Worm (Caenorhabditis elegans) whole organism, L1 larva: ENCODE results near the gene ZK1240.6.

Experiments
- fos-1 ChIP-seq: fragments of 150-350 bp; optimal IDR thresholded peaks from 2 replicates; lab custom pipeline; 2014; ENCODE audit warnings: missing biosample characterization, missing genetic modification characterization
- nhr-47 ChIP-seq: sonication (generic microtip); optimal IDR thresholded peaks from 2 replicates; lab custom pipeline; 2016; ENCODE audit warnings: mild to moderate bottlenecking, missing genetic modification characterization, moderate library complexity, missing compliant biosample characterization

DNA sequence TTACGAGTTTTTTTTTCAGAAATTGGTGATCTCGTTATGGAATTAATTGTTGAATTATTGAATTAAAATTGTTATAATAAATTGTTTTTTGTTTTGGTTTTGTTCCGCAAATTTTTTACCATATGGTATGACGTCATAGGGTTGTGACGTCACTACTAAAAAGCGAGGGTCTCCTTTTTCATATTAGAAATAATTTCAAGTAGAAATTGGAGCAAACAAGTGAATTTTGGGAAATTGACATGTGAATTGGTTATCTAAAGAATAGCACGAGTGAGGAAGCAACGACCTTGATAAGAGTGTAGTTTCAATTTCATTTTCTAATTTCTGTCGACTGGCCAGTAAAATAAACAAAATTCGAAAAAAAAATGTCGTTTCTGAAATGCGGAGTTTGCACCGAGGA is 12.9 kb upstream of the ZK1240.6 start, which contains the start of gene F43C11.7:
- TF ChIP-seq nhr-47 (tag; lab: Kevin White, UChicago) (no peak), fos-1 (no peak)
